Fruit fly (Drosophila melanogaster): Measurements from ENCODE around the gene chico.

chico gene

dm6 chr2L:10260750-10261493, 14.0 kb upstream of the chico start, which contains the start of gene Pten (continued):
- TF ChIP-seq fd59A (GFP tag; optimal IDR thresholded peaks at IDR 0.05): no peak
- peak in 1 of 2 experiments; percentile 3 for TF ChIP-seq ss (GFP tag; optimal IDR thresholded peaks at IDR 0.05)
- peak; percentile 42 for TF ChIP-seq Ets21C (GFP tag; optimal IDR thresholded peaks at IDR 0.05)
- peak; percentile 55 for TF ChIP-seq Ets96B (tag; optimal IDR thresholded peaks at IDR 0.05)
- TF ChIP-seq Sox14 (GFP tag; optimal IDR thresholded peaks at IDR 0.05): peak; percentile 55
- no peak for TF ChIP-seq CG7368 (GFP tag; optimal IDR thresholded peaks at IDR 0.05)
- TF ChIP-seq Met (GFP tag; optimal IDR thresholded peaks at IDR 0.05): peak; percentile 71
- peak; percentile 72 for TF ChIP-seq CG15336 (GFP tag; IDR thresholded peaks at IDR 0.05)

dm6 chr2L:10259960-10260749, 13.3 kb upstream of the chico start:
- TF ChIP-seq Eip78C (GFP tag) (peak; percentile 83), CG6792 (GFP tag; optimal IDR thresholded peaks at IDR 0.05) (no peak), OdsH (GFP tag; optimal IDR thresholded peaks at IDR 0.05) (no peak)

- TF ChIP-seq dac (GFP tag; optimal IDR thresholded peaks at IDR 0.05): no peak
- TF ChIP-seq CG9139 (GFP tag; optimal IDR thresholded peaks at IDR 0.05): no peak
Measured at dm6 chr2L:10255725-10256158, 8.9 kb upstream of the chico start, which contains the start of gene CG5676. Gene CG5676, minus strand, starts transcription at chr2L:10255891.

dm6 chr2L:10251592-10251991, 4.7 kb upstream of the chico start, which contains the start of gene Ror:
Gene Ror, plus strand, starts transcription at chr2L:10251843.
- TF ChIP-seq Gug (GFP tag; IDR thresholded peaks at IDR 0.05): no peak

dm6 chr2L:10250441-10250847, 3.6 kb upstream of the chico start, which contains the start of the genes bsk and CG31717:
Gene bsk, minus strand, starts transcription at chr2L:10250501.
Gene CG31717, plus strand, starts transcription at chr2L:10250737.
- TF ChIP-seq CG10669 (GFP tag; optimal IDR thresholded peaks at IDR 0.05) (no peak), dsx (GFP tag; optimal IDR thresholded peaks at IDR 0.05; ENCODE audit: poor library complexity, severe bottlenecking) (peak; percentile 97), fkh (GFP tag; optimal IDR thresholded peaks at IDR 0.05) (peak; percentile 36), CG31627 (GFP tag; optimal IDR thresholded peaks at IDR 0.05) (no peak), CG32006 (GFP tag; optimal IDR thresholded peaks at IDR 0.05) (no peak), achi (GFP tag; optimal IDR thresholded peaks at IDR 0.05) (no peak), Hr4 (GFP tag; optimal IDR thresholded peaks at IDR 0.05) (no peak), Ets21C (GFP tag; optimal IDR thresholded peaks at IDR 0.05) (no peak), CG8119 (GFP tag; IDR thresholded peaks at IDR 0.05) (no peak), CG10631 (GFP tag; optimal IDR thresholded peaks at IDR 0.05) (no peak), Sox14 (GFP tag; optimal IDR thresholded peaks at IDR 0.05) (no peak), Hr38 (GFP tag; optimal IDR thresholded peaks at IDR 0.05) (no peak), CG11902 (GFP tag; optimal IDR thresholded peaks at IDR 0.05) (no peak), lz (GFP tag; optimal IDR thresholded peaks at IDR 0.05) (peak; percentile 10), Eip78C (GFP tag) (peak; percentile 79), esn (GFP tag; optimal IDR thresholded peaks at IDR 0.05) (peak; percentile 6), CG16779 (tag; optimal IDR thresholded peaks at IDR 0.05) (no peak), CG11294 (GFP tag; IDR thresholded peaks at IDR 0.05) (no peak), fd85E (GFP tag; optimal IDR thresholded peaks at IDR 0.05) (no peak), CG6276 (GFP tag; optimal IDR thresholded peaks at IDR 0.05) (no peak), dac (GFP tag; optimal IDR thresholded peaks at IDR 0.05) (no peak), CG6854 (GFP tag; optimal IDR thresholded peaks at IDR 0.05) (no peak)

Measured in whole organism, prepupa.